Fruit fly (Drosophila melanogaster) whole organism, wandering third instar larva: Measurements from ENCODE around the gene Sec22.

ENCODE experiments used
- CrebA ChIP-seq: fragments of 200-800 bp; sonication (Bioruptor generic); optimal IDR thresholded peaks from 2 replicates; lab custom pipeline; 2016; ENCODE audit warnings: missing biosample characterization, mild to moderate bottlenecking, missing genetic modification characterization, borderline replicate concordance
- Hr78 ChIP-seq: fragments of >200 bp; optimal IDR thresholded peaks from 2 replicates; lab custom pipeline; 2017; ENCODE audit warnings: missing biosample characterization, missing genetic modification characterization
- Jra ChIP-seq: sonication (Bioruptor generic); optimal IDR thresholded peaks from 2 replicates; lab custom pipeline; 2016; ENCODE audit warnings: missing biosample characterization, missing genetic modification characterization
- Mio ChIP-seq: sonication (Bioruptor generic); optimal IDR thresholded peaks from 2 replicates; lab custom pipeline; 2016; ENCODE audit warnings: missing biosample characterization, missing genetic modification characterization
- Myc ChIP-seq: fragments of >200 bp; optimal IDR thresholded peaks from 2 replicates; lab custom pipeline; 2017
- Sp1 ChIP-seq: fragments of 200-800 bp; sonication (Bioruptor generic); optimal IDR thresholded peaks from 3 replicates; lab custom pipeline; 2019; ENCODE audit warnings: missing biosample characterization, mild to moderate bottlenecking, missing genetic modification characterization, moderate library complexity
- foxo ChIP-seq, 2 experiments: fragments of 200-800 bp; sonication (Bioruptor generic); optimal IDR thresholded peaks; 2 replicates in 1 of 2; 3 replicates in 1 of 2; lab custom pipeline; 2016 to 2017; ENCODE audit warnings: missing biosample characterization in 2 of 2, missing genetic modification characterization in 2 of 2
- lola ChIP-seq: fragments of >200 bp; optimal IDR thresholded peaks from 2 replicates; lab custom pipeline; 2017; ENCODE audit warnings: missing biosample characterization, missing genetic modification characterization
- pan ChIP-seq: fragments of >200 bp; optimal IDR thresholded peaks from 2 replicates; lab custom pipeline; 2017
- psq ChIP-seq: fragments of 200-800 bp; sonication (Bioruptor generic); optimal IDR thresholded peaks from 3 replicates; lab custom pipeline; 2017; ENCODE audit warnings: missing biosample characterization, mild to moderate bottlenecking, missing genetic modification characterization, moderate library complexity
- sage ChIP-seq: fragments of 200-800 bp; sonication (Bioruptor generic); optimal IDR thresholded peaks from 2 replicates; lab custom pipeline; 2016; ENCODE audit warnings: missing biosample characterization, mild to moderate bottlenecking, missing genetic modification characterization

dm6 chrX:847057-847456 lies 41.2 kb downstream of the Sec22 start, which contains the start of gene CG3713:
- TF ChIP-seq Sp1 (GFP tag; lab: Kevin White, UChicago): no peak
- no peak for TF ChIP-seq Hr78 (GFP tag; lab: Kevin White, UChicago)
- TF ChIP-seq Myc (lab: Kevin White, UChicago): no peak
- no peak for TF ChIP-seq CrebA
- no peak for TF ChIP-seq psq (GFP tag; lab: Kevin White, UChicago)
- TF ChIP-seq lola (GFP tag; lab: Kevin White, UChicago): no peak
- TF ChIP-seq Mio (GFP tag; lab: Kevin White, UChicago): no peak
- TF ChIP-seq foxo (GFP tag; optimal IDR thresholded peaks at IDR 0.05; lab: Kevin White, UChicago): no peak
- no peak for TF ChIP-seq sage (GFP tag; lab: Kevin White, UChicago)
- no peak for TF ChIP-seq pan
- no peak for TF ChIP-seq Jra
